Fruit fly (Drosophila melanogaster) whole organism, wandering third instar larva: ENCODE measurements around the gene Jhbp13.

Source experiments
- CG32264 ChIP-seq: fragments of 200-800 bp; sonication (Bioruptor generic); optimal IDR thresholded peaks from 2 replicates; lab custom pipeline; 2016; ENCODE audit warnings: missing biosample characterization, missing genetic modification characterization
- Dfd ChIP-seq: fragments of >200 bp; optimal IDR thresholded peaks from 2 replicates; lab custom pipeline; 2017; ENCODE audit warnings: missing biosample characterization, missing genetic modification characterization
- HLH106 ChIP-seq: fragments of 200-800 bp; optimal IDR thresholded peaks from 3 replicates; lab custom pipeline; 2019; ENCODE audit warnings: missing biosample characterization, mild to moderate bottlenecking, missing genetic modification characterization, moderate library complexity
- N ChIP-seq: fragments of >200 bp; optimal IDR thresholded peaks from 2 replicates; lab custom pipeline; 2018; ENCODE audit warnings: missing biosample characterization, missing external identifiers, missing genetic modification characterization
- br ChIP-seq: fragments of 200-800 bp; sonication (Bioruptor generic); optimal IDR thresholded peaks from 2 replicates; lab custom pipeline; 2016; ENCODE audit warnings: missing biosample characterization, missing genetic modification characterization
- dmrt93B ChIP-seq: fragments of 200-800 bp; sonication (Bioruptor generic); optimal IDR thresholded peaks from 2 replicates; lab custom pipeline; 2018; ENCODE audit warnings: missing biosample characterization, mild to moderate bottlenecking, missing genetic modification characterization
- h ChIP-seq: fragments of 200-800 bp; sonication (Bioruptor generic); optimal IDR thresholded peaks from 3 replicates; lab custom pipeline; 2016; ENCODE audit warnings: missing biosample characterization, mild to moderate bottlenecking, missing genetic modification characterization
- psq ChIP-seq: fragments of 200-800 bp; sonication (Bioruptor generic); optimal IDR thresholded peaks from 3 replicates; lab custom pipeline; 2017; ENCODE audit warnings: missing biosample characterization, mild to moderate bottlenecking, missing genetic modification characterization, moderate library complexity

dm6 chr2L:13244759-13245308, 5.0 kb downstream of the Jhbp13 start:
- TF ChIP-seq Dfd (GFP tag; lab: Kevin White, UChicago) (no peak), HLH106 (tag; lab: Kevin White, UChicago) (no peak), N (GFP tag; lab: Kevin White, UChicago) (no peak), psq (GFP tag; lab: Kevin White, UChicago) (no peak), h (no peak), CG32264 (no peak), br (no peak), dmrt93B (GFP tag; lab: Kevin White, UChicago) (no peak)
